Worm (Caenorhabditis elegans): ENCODE results near the gene K02B2.6.

The K02B2.6 gene

DNA sequence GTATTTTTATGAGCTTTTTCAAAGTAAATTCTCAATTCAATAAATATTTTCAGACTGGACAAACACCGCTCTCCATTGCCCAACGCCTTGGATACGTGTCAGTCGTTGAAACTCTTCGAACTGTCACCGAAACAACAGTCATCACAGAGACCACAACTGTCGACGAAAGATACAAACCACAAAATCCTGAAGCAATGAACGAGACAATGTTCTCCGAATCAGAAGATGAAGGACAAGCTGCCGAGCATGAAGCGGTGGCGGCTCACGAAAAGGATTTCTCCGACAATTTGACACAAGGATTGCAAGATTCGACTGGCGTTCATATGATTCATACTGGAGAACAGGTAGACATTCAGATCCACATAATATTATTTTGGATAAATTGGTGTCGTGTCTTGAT lies 17.7 kb upstream of the K02B2.6 start:
- no peak for TF ChIP-seq zfp-2 (tag; optimal IDR thresholded peaks at IDR 0.05)
- TF ChIP-seq nhr-10 (tag; optimal IDR thresholded peaks at IDR 0.05): no peak
- no peak for TF ChIP-seq set-16 (GFP tag; IDR thresholded peaks at IDR 0.05)
- TF ChIP-seq dmd-8 (GFP tag; IDR thresholded peaks at IDR 0.05): no peak
- no peak for TF ChIP-seq lin-38 (GFP tag; IDR thresholded peaks at IDR 0.05)

DNA sequence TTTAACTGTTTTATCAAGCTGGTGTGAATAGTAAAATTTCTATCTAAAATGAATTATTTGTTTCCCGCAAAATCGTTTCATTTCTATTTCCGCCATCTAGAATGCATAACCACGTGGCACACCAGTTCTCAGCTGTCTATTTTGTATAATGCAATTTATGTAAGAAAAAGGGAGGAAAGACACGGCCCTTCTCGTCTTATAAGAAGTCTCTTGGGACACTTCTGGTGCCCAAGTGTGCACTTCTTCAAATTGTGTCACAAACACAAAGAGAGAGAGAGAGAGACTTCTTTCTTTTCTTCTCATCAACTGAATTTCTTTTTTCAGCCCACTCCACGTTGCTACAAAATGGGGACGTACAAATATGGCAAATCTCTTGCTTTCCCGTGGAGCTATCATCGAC lies 15.2 kb upstream of the K02B2.6 start:
- TF ChIP-seq Y75B8A.6 (GFP tag; IDR thresholded peaks at IDR 0.05): no peak
- TF ChIP-seq mep-1 (tag; optimal IDR thresholded peaks at IDR 0.05): peak; percentile 2
- peak in 1 of 2 experiments; percentile 12 for TF ChIP-seq mdl-1 (tag; optimal IDR thresholded peaks at IDR 0.05)
- no peak for TF ChIP-seq Y48G9A.11 (GFP tag; IDR thresholded peaks at IDR 0.05)
- 0 out of 2 replicates have a peak, but pooled peaks have one; percentile 33 for TF ChIP-seq ctbp-1 (GFP tag; IDR thresholded peaks at IDR 0.05)

DNA sequence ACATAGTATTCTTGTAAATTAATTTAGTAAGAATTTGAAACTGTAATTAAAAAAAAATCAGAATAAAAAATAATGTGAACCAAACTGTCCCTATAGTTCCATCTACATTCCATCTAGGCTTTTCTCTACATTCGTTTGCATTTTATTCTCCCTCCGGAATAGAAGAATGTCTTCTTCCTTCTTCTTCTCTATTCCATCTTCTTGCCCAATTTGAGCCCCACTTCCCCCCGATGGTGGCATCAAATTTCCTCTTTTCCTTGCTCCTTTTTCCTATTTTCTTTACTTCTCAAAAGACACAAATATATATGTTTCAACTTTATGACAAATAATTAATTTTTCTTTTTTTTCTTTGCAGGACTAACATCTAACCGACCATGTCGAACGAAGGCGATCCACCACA lies 13.1 kb upstream of the K02B2.6 start, which contains the start of gene unc-44:
Gene unc-44, plus strand, starts transcription at position 356 of the 400 bp plus-strand sequence.
- peak in 1 of 2 experiments; percentile 65 for TF ChIP-seq unc-62 (GFP tag; optimal IDR thresholded peaks at IDR 0.05 in 1 of 2)
- TF ChIP-seq unc-62 (tag; optimal IDR thresholded peaks at IDR 0.05): no peak
- no peak for TF ChIP-seq pha-4 (GFP tag; IDR thresholded peaks at IDR 0.05)
- TF ChIP-seq pha-4 (tag; optimal IDR thresholded peaks at IDR 0.05): no peak

DNA sequence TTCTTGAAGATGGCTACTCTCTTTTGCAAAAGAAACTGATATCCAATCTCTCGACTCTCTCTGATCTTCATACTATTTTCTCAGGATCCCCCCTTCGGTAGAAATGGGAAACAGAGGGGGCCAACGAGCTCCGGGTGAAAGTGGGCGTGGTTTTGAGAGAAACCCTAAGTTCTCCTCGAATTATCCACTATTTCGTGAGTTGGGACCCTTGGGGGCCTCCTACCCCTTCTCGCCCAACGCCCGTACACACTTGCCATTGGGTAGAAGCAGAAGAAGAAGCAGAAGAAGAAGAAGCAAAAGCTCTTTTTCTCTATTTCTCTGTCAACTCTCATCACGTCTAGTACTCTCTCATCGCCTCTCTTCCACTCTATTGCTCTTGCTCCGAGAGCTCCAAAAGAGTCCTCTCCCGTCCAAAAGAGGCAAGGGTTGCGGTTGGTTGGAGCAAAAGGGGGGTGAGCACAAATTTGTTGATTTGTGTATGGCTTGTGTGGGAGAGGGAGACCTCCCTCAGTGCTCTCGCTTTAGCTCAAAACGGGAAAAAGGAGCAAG lies 12.0 kb upstream of the K02B2.6 start:
- TF ChIP-seq dve-1 (tag; optimal IDR thresholded peaks at IDR 0.05; ENCODE audit: insufficient read depth): no peak
- TF ChIP-seq daf-16 (GFP tag; optimal IDR thresholded peaks at IDR 0.05): peak in 1 of 2 experiments; percentile 50
- no peak for TF ChIP-seq daf-16 (tag; optimal IDR thresholded peaks at IDR 0.05)
- no peak for TF ChIP-seq daf-12 (tag; optimal IDR thresholded peaks at IDR 0.05)
- no peak for TF ChIP-seq unc-130 (GFP tag; optimal IDR thresholded peaks at IDR 0.05)
- no peak for TF ChIP-seq madf-9 (GFP tag; conservative IDR thresholded peaks at IDR 0.05)
- TF ChIP-seq mdl-1 (tag; optimal IDR thresholded peaks at IDR 0.05): peak in 1 of 2 experiments; percentile 24
- no peak for TF ChIP-seq hif-1 (tag; optimal IDR thresholded peaks at IDR 0.05)
- no peak for TF ChIP-seq ceh-82 (tag; optimal IDR thresholded peaks at IDR 0.05)
- TF ChIP-seq zag-1 (tag; optimal IDR thresholded peaks at IDR 0.05): no peak
- TF ChIP-seq lin-39 (tag; optimal IDR thresholded peaks at IDR 0.05): peak; percentile 40
- no peak for TF ChIP-seq unc-39 (tag; optimal IDR thresholded peaks at IDR 0.05)
- TF ChIP-seq spr-3 (GFP tag; optimal IDR thresholded peaks at IDR 0.05): no peak
- peak; percentile 63 for TF ChIP-seq rbr-2 (tag; optimal IDR thresholded peaks at IDR 0.05)
- no peak for TF ChIP-seq Y105C5A.15 (GFP tag; IDR thresholded peaks at IDR 0.05)
- TF ChIP-seq set-16 (GFP tag; IDR thresholded peaks at IDR 0.05): peak; percentile 59
- peak; percentile 60 for TF ChIP-seq mep-1 (tag; optimal IDR thresholded peaks at IDR 0.05)
- TF ChIP-seq aha-1 (tag): peak; percentile 85
- TF ChIP-seq dmd-6 (GFP tag; IDR thresholded peaks at IDR 0.05): peak; percentile 6; the same call in 1 of the 2 replicates
- TF ChIP-seq fkh-10 (GFP tag; optimal IDR thresholded peaks at IDR 0.05): peak; percentile 82
- 0 out of 2 replicates have a peak, but pooled peaks have one; percentile 32 for TF ChIP-seq vab-7 (GFP tag; IDR thresholded peaks at IDR 0.05)
- peak in 1 of 2 experiments; percentile 94 for TF ChIP-seq unc-62 (GFP tag; optimal IDR thresholded peaks at IDR 0.05 in 1 of 2)
- no peak for TF ChIP-seq unc-62 (tag; optimal IDR thresholded peaks at IDR 0.05)
- TF ChIP-seq F37D6.2 (tag; optimal IDR thresholded peaks at IDR 0.05): peak; percentile 36
- 0 out of 2 replicates have a peak, but pooled peaks have one; percentile 16 for TF ChIP-seq T26A8.4 (GFP tag; IDR thresholded peaks at IDR 0.05)
- TF ChIP-seq hlh-11 (tag; optimal IDR thresholded peaks at IDR 0.05): peak; percentile 34
- TF ChIP-seq hmg-1.1 (GFP tag; IDR thresholded peaks at IDR 0.05): peak; percentile 76
- no peak for TF ChIP-seq nhr-111 (GFP tag; optimal IDR thresholded peaks at IDR 0.05)
- no peak for TF ChIP-seq lir-3 (tag; optimal IDR thresholded peaks at IDR 0.05)
- TF ChIP-seq mxl-3 (GFP tag; optimal IDR thresholded peaks at IDR 0.05): peak; percentile 16
- no peak for TF ChIP-seq lin-15B (tag; optimal IDR thresholded peaks at IDR 0.05)
- peak; percentile 18; the same call in 1 of the 2 replicates for TF ChIP-seq snpc-1.2 (GFP tag; IDR thresholded peaks at IDR 0.05)
- TF ChIP-seq lsy-2 (tag; optimal IDR thresholded peaks at IDR 0.05): peak in 1 of 2 experiments; percentile 54
- peak; percentile 18 for TF ChIP-seq nhr-48 (tag; optimal IDR thresholded peaks at IDR 0.05)
- no peak for TF ChIP-seq daf-19 (GFP tag; conservative IDR thresholded peaks at IDR 0.05)
- TF ChIP-seq tag-97 (GFP tag; IDR thresholded peaks at IDR 0.05): no peak
